Worm (Caenorhabditis elegans) whole organism, early embryonic: ENCODE data around the gene Y105C5B.3.

ENCODE experiments used
- B0310.2 ChIP-seq: sonication (generic microtip); optimal IDR thresholded peaks from 2 replicates; lab custom pipeline; 2016; ENCODE audit warnings: mild to moderate bottlenecking, missing genetic modification characterization, missing compliant biosample characterization
- F13C5.2 ChIP-seq: sonication (generic microtip); optimal IDR thresholded peaks from 2 replicates; lab custom pipeline; 2017; ENCODE audit warnings: mild to moderate bottlenecking, missing genetic modification characterization, inconsistent platforms, missing compliant biosample characterization
- aly-1 ChIP-seq: sonication (generic microtip); optimal IDR thresholded peaks from 2 replicates; lab custom pipeline; 2016; ENCODE audit warnings: missing genetic modification characterization, missing compliant biosample characterization
- ama-1 ChIP-seq: fragments of 150-350 bp; optimal IDR thresholded peaks from 2 replicates; lab custom pipeline; 2014
- ceh-36 ChIP-seq: sonication (generic microtip); optimal IDR thresholded peaks from 2 replicates; lab custom pipeline; 2016; ENCODE audit warnings: missing genetic modification characterization, inconsistent platforms, missing compliant biosample characterization
- flt-1 ChIP-seq: fragments of 200-800 bp; sonication (Bioruptor generic); IDR thresholded peaks from 2 replicates; pipeline ENCODE4 v1.3.6; 2022; ENCODE audit warnings: missing genetic modification characterization, missing compliant biosample characterization
- hmbx-1 ChIP-seq: sonication (generic microtip); optimal IDR thresholded peaks from 2 replicates; lab custom pipeline; 2016; ENCODE audit warnings: mild to moderate bottlenecking, missing genetic modification characterization, missing compliant biosample characterization
- scrt-1 ChIP-seq: fragments of 200-800 bp; sonication (Bioruptor generic); IDR thresholded peaks from 2 replicates; pipeline ENCODE4 v1.3.6; 2022; ENCODE audit warnings: missing genetic modification characterization, missing compliant biosample characterization
- sea-1 ChIP-seq: fragments of 200-800 bp; sonication (Bioruptor generic); conservative IDR thresholded peaks from 2 replicates; pipeline ENCODE4 v1.3.6; 2022; ENCODE audit warnings: missing genetic modification characterization, missing compliant biosample characterization
- tbx-11 ChIP-seq: fragments of 200-800 bp; sonication (Bioruptor generic); IDR thresholded peaks from 2 replicates; pipeline ENCODE4 v1.3.6; 2022; ENCODE audit warnings: missing genetic modification characterization, missing compliant biosample characterization

DNA sequence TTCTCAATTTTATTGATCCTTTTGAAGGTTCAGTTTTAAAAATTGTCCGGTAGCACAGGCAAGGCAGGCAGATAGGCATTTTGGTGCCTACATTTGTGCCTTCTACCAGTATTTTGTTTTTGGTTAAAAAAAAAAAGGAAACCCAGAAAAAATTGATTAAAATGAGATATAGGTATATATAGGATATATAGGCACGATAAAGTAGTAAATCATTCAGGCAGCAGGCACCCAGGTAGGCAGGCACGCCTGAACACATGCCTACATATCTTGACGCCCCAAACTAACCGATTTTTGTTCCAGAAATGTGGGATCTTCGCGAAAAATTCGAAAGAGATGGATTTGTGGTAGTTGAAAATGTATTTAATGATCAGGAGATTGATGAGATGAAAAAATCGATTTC, 46.3 kb downstream of the Y105C5B.3 start, which contains the start of gene Y105C5B.9:
- TF ChIP-seq tbx-11 (GFP tag; lab: Robert Waterston, UW) (no peak), ama-1 (lab: Kevin White, UChicago) (no peak), B0310.2 (tag; lab: Kevin White, UChicago) (no peak), F13C5.2 (no peak), scrt-1 (GFP tag; lab: Robert Waterston, UW) (no peak), sea-1 (GFP tag; lab: Robert Waterston, UW) (no peak), aly-1 (tag; lab: Kevin White, UChicago) (no peak), flt-1 (no peak), hmbx-1 (tag; lab: Kevin White, UChicago) (no peak), ceh-36 (tag; lab: Kevin White, UChicago) (no peak)
